Fruit fly (Drosophila melanogaster) whole organism, embryonic: ENCODE measurements around the gene dlg1.

ENCODE experiments used
- Asciz ChIP-seq: fragments of 200-800 bp; sonication (Bioruptor generic); optimal IDR thresholded peaks from 2 replicates; lab custom pipeline; 2017; ENCODE audit warnings: missing biosample characterization, mild to moderate bottlenecking, missing genetic modification characterization, missing genetic modification reagents
- CG10431 ChIP-seq: fragments of 200-800 bp; sonication (Bioruptor generic); optimal IDR thresholded peaks from 3 replicates; lab custom pipeline; 2018; ENCODE audit warnings: missing biosample characterization, mild to moderate bottlenecking, missing genetic modification characterization
- CG10543 ChIP-seq: fragments of 200-800 bp; sonication (Bioruptor generic); optimal IDR thresholded peaks from 3 replicates; lab custom pipeline; 2017; ENCODE audit warnings: missing biosample characterization, mild to moderate bottlenecking, missing genetic modification characterization, moderate library complexity
- CG10654 ChIP-seq: fragments of 200-800 bp; sonication (Bioruptor generic); optimal IDR thresholded peaks from 2 replicates; lab custom pipeline; 2016; ENCODE audit warnings: missing biosample characterization, missing genetic modification characterization
- CG11085 ChIP-seq: fragments of 200-800 bp; sonication (Bioruptor generic); IDR thresholded peaks from 2 replicates; pipeline ENCODE4 v1.3.6; 2022; ENCODE audit warnings: missing biosample characterization, missing genetic modification characterization
- CG11560 ChIP-seq: fragments of 200-800 bp; sonication (Bioruptor generic); IDR thresholded peaks from 3 replicates; pipeline ENCODE4 v1.3.6; 2022; ENCODE audit warnings: missing biosample characterization, missing genetic modification characterization
- CG12155 ChIP-seq: fragments of 200-800 bp; sonication (Bioruptor generic); optimal IDR thresholded peaks from 3 replicates; lab custom pipeline; 2016; ENCODE audit warnings: missing biosample characterization, missing genetic modification characterization
- CG12219 ChIP-seq: fragments of 200-800 bp; sonication (Bioruptor generic); optimal IDR thresholded peaks from 3 replicates; lab custom pipeline; 2018; ENCODE audit warnings: missing biosample characterization, mild to moderate bottlenecking, missing genetic modification characterization
- CG12659 ChIP-seq: fragments of 200-800 bp; sonication (Bioruptor generic); optimal IDR thresholded peaks from 3 replicates; lab custom pipeline; 2017; ENCODE audit warnings: mild to moderate bottlenecking, missing biosample characterization, missing genetic modification reagents, missing genetic modification characterization
- CG12744 ChIP-seq: fragments of 200-800 bp; sonication (Bioruptor generic); optimal IDR thresholded peaks from 2 replicates; lab custom pipeline; 2016; ENCODE audit warnings: missing biosample characterization, missing genetic modification characterization
- CG13775 ChIP-seq: fragments of 200-800 bp; sonication (Bioruptor generic); optimal IDR thresholded peaks from 3 replicates; lab custom pipeline; 2017; ENCODE audit warnings: missing biosample characterization, mild to moderate bottlenecking, missing genetic modification characterization
- CG15073 ChIP-seq: fragments of 200-800 bp; sonication (Bioruptor generic); optimal IDR thresholded peaks from 2 replicates; lab custom pipeline; 2016; ENCODE audit warnings: missing biosample characterization, missing genetic modification characterization
- CG1529 ChIP-seq: fragments of 200-800 bp; sonication (Bioruptor generic); optimal IDR thresholded peaks from 3 replicates; lab custom pipeline; 2018; ENCODE audit warnings: missing biosample characterization, missing genetic modification characterization
- CG17385 ChIP-seq: fragments of 200-800 bp; sonication (Bioruptor generic); optimal IDR thresholded peaks from 3 replicates; lab custom pipeline; 2018; ENCODE audit warnings: missing biosample characterization, mild to moderate bottlenecking, missing genetic modification characterization
- CG32767 ChIP-seq: fragments of 200-800 bp; sonication (Bioruptor generic); IDR thresholded peaks from 2 replicates; pipeline ENCODE4 v1.3.6; 2022; ENCODE audit warnings: missing biosample characterization, missing genetic modification characterization
- CG34224 ChIP-seq: fragments of 200-800 bp; sonication (Bioruptor generic); IDR thresholded peaks from 3 replicates; pipeline ENCODE4 v1.3.6; 2022; ENCODE audit warnings: missing biosample characterization, missing genetic modification characterization; ENCODE audit not compliant: partially characterized antibody
- CG5953 ChIP-seq: fragments of 200-800 bp; sonication (Bioruptor generic); IDR thresholded peaks from 2 replicates; pipeline ENCODE4 v1.3.6; 2022; ENCODE audit warnings: missing biosample characterization, missing genetic modification characterization
- CG6654 ChIP-seq: fragments of 200-800 bp; sonication (Bioruptor generic); optimal IDR thresholded peaks from 2 replicates; lab custom pipeline; 2017; ENCODE audit warnings: missing biosample characterization, mild to moderate bottlenecking, missing genetic modification characterization
- CG8290 ChIP-seq, 3 experiments: fragments of 200-800 bp; sonication (Bioruptor generic); optimal IDR thresholded peaks; 2 replicates each; lab custom pipeline; 2016 to 2019; ENCODE audit warnings: missing biosample characterization in 3 of 3, missing genetic modification characterization in 3 of 3, mild to moderate bottlenecking in 2 of 3, moderate library complexity in 1 of 3
- CkIIα-i1 ChIP-seq: fragments of 200-800 bp; sonication (Bioruptor generic); IDR thresholded peaks from 2 replicates; pipeline ENCODE4 v1.3.6; 2022; ENCODE audit warnings: missing biosample characterization, missing genetic modification characterization
- D ChIP-seq, 2 experiments: fragments of 200-800 bp in 1 of 2; fragments of >200 bp in 1 of 2; sonication (Bioruptor generic) in 1 of 2; optimal IDR thresholded peaks; 2 replicates in 1 of 2; 3 replicates in 1 of 2; lab custom pipeline; 2017; ENCODE audit warnings: mild to moderate bottlenecking in 1 of 2, missing biosample characterization in 1 of 2, missing genetic modification characterization in 1 of 2, missing genetic modification reagents in 1 of 2
- Dbx ChIP-seq: fragments of 200-800 bp; sonication (Bioruptor generic); IDR thresholded peaks from 3 replicates; pipeline ENCODE4 v1.3.6; 2022; ENCODE audit warnings: missing biosample characterization, missing genetic modification characterization
- Dll ChIP-seq: fragments of 200-800 bp; sonication (Bioruptor generic); IDR thresholded peaks from 4 replicates; pipeline ENCODE4 v1.3.6; 2022; ENCODE audit warnings: missing biosample characterization, missing genetic modification characterization; ENCODE audit not compliant: partially characterized antibody
- Fer3 ChIP-seq: fragments of 200-800 bp; sonication (Bioruptor generic); optimal IDR thresholded peaks from 2 replicates; lab custom pipeline; 2018; ENCODE audit warnings: missing biosample characterization, mild to moderate bottlenecking, missing genetic modification characterization, moderate library complexity
- Lim3 ChIP-seq: fragments of 200-800 bp; sonication (Bioruptor generic); IDR thresholded peaks from 2 replicates; pipeline ENCODE4 v1.3.6; 2022; ENCODE audit warnings: missing biosample characterization, missing genetic modification characterization
- MTF-1 ChIP-seq: fragments of 200-800 bp; sonication (Bioruptor generic); optimal IDR thresholded peaks from 2 replicates; lab custom pipeline; 2018; ENCODE audit warnings: missing biosample characterization, mild to moderate bottlenecking, missing genetic modification characterization, borderline replicate concordance
- Myb ChIP-seq: fragments of 200-800 bp; sonication (Bioruptor generic); optimal IDR thresholded peaks from 2 replicates; lab custom pipeline; 2016; ENCODE audit warnings: missing biosample characterization, missing genetic modification characterization
- cad ChIP-seq: fragments of >200 bp; optimal IDR thresholded peaks from 2 replicates; lab custom pipeline; 2017; ENCODE audit warnings: missing biosample characterization, missing genetic modification characterization
- chn ChIP-seq: fragments of 200-800 bp; sonication (Bioruptor generic); optimal IDR thresholded peaks from 2 replicates; lab custom pipeline; 2016; ENCODE audit warnings: missing biosample characterization, missing genetic modification characterization
- croc ChIP-seq: fragments of 200-800 bp; sonication (Bioruptor generic); conservative IDR thresholded peaks from 3 replicates; pipeline ENCODE4 v1.3.6; 2022; ENCODE audit warnings: missing biosample characterization, missing genetic modification characterization
- crp ChIP-seq, 2 experiments: fragments of 200-800 bp; sonication (Bioruptor generic); optimal IDR thresholded peaks; 2 replicates in 1 of 2; 3 replicates in 1 of 2; lab custom pipeline; 2017; ENCODE audit warnings: missing biosample characterization in 2 of 2, missing genetic modification characterization in 2 of 2, mild to moderate bottlenecking in 1 of 2, moderate library complexity in 1 of 2
- da ChIP-seq: fragments of 200-800 bp; sonication (Bioruptor generic); optimal IDR thresholded peaks from 2 replicates; lab custom pipeline; 2016; ENCODE audit warnings: missing biosample characterization, missing genetic modification characterization
- ewg ChIP-seq: fragments of 200-800 bp; sonication (Bioruptor generic); optimal IDR thresholded peaks from 3 replicates; lab custom pipeline; 2017; ENCODE audit warnings: mild to moderate bottlenecking, missing biosample characterization, missing genetic modification reagents, missing genetic modification characterization
- gcm2 ChIP-seq: fragments of 200-800 bp; sonication (Bioruptor generic); optimal IDR thresholded peaks from 2 replicates; lab custom pipeline; 2016; ENCODE audit warnings: missing biosample characterization, missing genetic modification characterization
- gfzf ChIP-seq: fragments of 200-800 bp; sonication (Bioruptor generic); optimal IDR thresholded peaks from 2 replicates; lab custom pipeline; 2016; ENCODE audit warnings: missing biosample characterization, mild to moderate bottlenecking, missing genetic modification characterization, moderate library complexity
- grn ChIP-seq: fragments of 200-800 bp; sonication (Bioruptor generic); optimal IDR thresholded peaks from 3 replicates; lab custom pipeline; 2017; ENCODE audit warnings: missing biosample characterization, missing genetic modification characterization
- jigr1 ChIP-seq: fragments of 200-800 bp; sonication (Bioruptor generic); IDR thresholded peaks from 3 replicates; pipeline ENCODE4 v1.3.6; 2022; ENCODE audit warnings: missing biosample characterization, missing genetic modification characterization
- kah ChIP-seq: fragments of 200-800 bp; sonication (Bioruptor generic); optimal IDR thresholded peaks from 2 replicates; lab custom pipeline; 2018; ENCODE audit warnings: missing biosample characterization, mild to moderate bottlenecking, missing genetic modification characterization
- kay ChIP-seq: fragments of 200-800 bp; sonication (Bioruptor generic); optimal IDR thresholded peaks from 2 replicates; lab custom pipeline; 2016; ENCODE audit warnings: missing biosample characterization, missing genetic modification characterization
- kni ChIP-seq: fragments of 200-800 bp; sonication (Bioruptor generic); optimal IDR thresholded peaks from 3 replicates; lab custom pipeline; 2017; ENCODE audit warnings: mild to moderate bottlenecking, missing biosample characterization, missing genetic modification reagents, missing genetic modification characterization
- oc ChIP-seq: fragments of 200-800 bp; sonication (Bioruptor generic); optimal IDR thresholded peaks from 2 replicates; lab custom pipeline; 2018; ENCODE audit warnings: missing biosample characterization, mild to moderate bottlenecking, missing genetic modification characterization, moderate library complexity
- pfk ChIP-seq: fragments of 200-800 bp; sonication (Bioruptor generic); optimal IDR thresholded peaks from 2 replicates; lab custom pipeline; 2018; ENCODE audit warnings: missing biosample characterization, mild to moderate bottlenecking, missing genetic modification characterization, moderate library complexity
- salm ChIP-seq: fragments of 200-800 bp; sonication (Bioruptor generic); optimal IDR thresholded peaks from 2 replicates; lab custom pipeline; 2018; ENCODE audit warnings: missing biosample characterization, mild to moderate bottlenecking, missing genetic modification characterization
- shn ChIP-seq: fragments of 200-800 bp; sonication (Bioruptor generic); optimal IDR thresholded peaks from 3 replicates; lab custom pipeline; 2016; ENCODE audit warnings: missing biosample characterization, missing genetic modification characterization
- sima ChIP-seq: fragments of 200-800 bp; sonication (Bioruptor generic); optimal IDR thresholded peaks from 2 replicates; lab custom pipeline; 2016; ENCODE audit warnings: missing biosample characterization, missing genetic modification characterization
- slbo ChIP-seq: fragments of 200-800 bp; sonication (Bioruptor generic); IDR thresholded peaks from 2 replicates; pipeline ENCODE4 v1.3.6; 2022; ENCODE audit warnings: missing biosample characterization, missing genetic modification characterization
- slou ChIP-seq: fragments of 200-800 bp; sonication (Bioruptor generic); optimal IDR thresholded peaks from 3 replicates; lab custom pipeline; 2016; ENCODE audit warnings: missing biosample characterization, missing genetic modification characterization

Gene dlg1

DNA sequence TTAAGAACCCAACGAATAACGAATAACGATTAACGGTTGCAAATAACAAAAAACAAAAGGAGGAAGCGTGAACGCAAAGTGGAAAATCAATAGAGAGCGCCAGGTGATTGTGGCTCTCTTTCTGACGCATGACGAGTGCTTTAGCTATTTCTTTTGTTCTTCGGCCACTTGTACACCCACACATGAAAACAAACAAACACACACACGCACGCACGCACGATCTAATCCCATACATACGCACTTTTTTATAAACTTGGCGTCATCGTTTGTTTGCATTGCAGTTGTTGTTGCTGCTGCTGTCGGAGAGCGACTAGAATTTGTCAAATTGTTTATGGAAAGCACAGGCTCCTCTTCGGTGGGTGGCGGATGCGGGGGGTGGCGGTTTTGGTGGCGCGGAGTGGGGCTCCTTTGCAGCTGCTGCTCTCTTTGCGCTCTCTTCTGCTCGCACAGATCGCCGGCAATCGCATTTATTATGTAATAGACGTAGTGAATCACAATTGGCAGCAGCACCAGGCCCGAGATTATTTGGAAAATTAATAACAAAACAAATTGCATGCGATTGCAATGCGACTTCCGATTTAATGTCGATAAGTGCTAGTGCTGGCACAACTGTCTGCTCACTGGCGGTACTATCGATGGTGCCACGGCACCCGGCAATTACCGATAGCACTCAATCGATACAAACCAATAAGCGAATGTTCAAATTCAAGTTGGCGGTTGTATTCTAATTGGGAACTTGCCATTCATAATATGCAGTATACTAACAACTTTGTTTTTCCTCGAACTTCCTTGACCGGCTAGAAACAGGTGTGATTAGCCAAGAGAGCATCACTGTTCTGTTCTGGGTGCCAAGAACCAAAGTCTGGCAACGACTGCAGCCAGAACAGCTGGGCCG is 30.2 kb upstream of the dlg1 start (continued):
- no peak for TF ChIP-seq sima (GFP tag; lab: Kevin White, UChicago)
- TF ChIP-seq Dll (GFP tag; lab: Robert Waterston, UW), result peak; percentile 92
- TF ChIP-seq CG5953, result no peak
- peak; percentile 45 for TF ChIP-seq CG12155 (GFP tag; lab: Kevin White, UChicago)
- TF ChIP-seq CG12744 (GFP tag; lab: Kevin White, UChicago), result no peak
- no peak for TF ChIP-seq ewg (GFP tag; lab: Kevin White, UChicago)
- peak; percentile 71 for TF ChIP-seq chn (GFP tag; lab: Kevin White, UChicago)
- TF ChIP-seq crp (GFP tag; optimal IDR thresholded peaks at IDR 0.05; lab: Kevin White, UChicago), result peak; percentile 26 to 86
- TF ChIP-seq salm (tag; lab: Kevin White, UChicago), result no peak
- TF ChIP-seq da (GFP tag; lab: Kevin White, UChicago), result peak; percentile 23
- no peak for TF ChIP-seq cad (GFP tag; lab: Kevin White, UChicago)
- no peak for TF ChIP-seq CG15073 (GFP tag; lab: Kevin White, UChicago)
- TF ChIP-seq CG32767 (GFP tag; lab: Robert Waterston, UW), result no peak
- no peak for TF ChIP-seq gcm2 (GFP tag; lab: Kevin White, UChicago)
- peak; percentile 40 for TF ChIP-seq CG13775 (GFP tag; lab: Kevin White, UChicago)
- TF ChIP-seq CG10654 (GFP tag; lab: Kevin White, UChicago), result peak; percentile 42
- no peak for TF ChIP-seq pfk (GFP tag; lab: Kevin White, UChicago)
- no peak for TF ChIP-seq CG10431 (GFP tag; lab: Kevin White, UChicago)
- TF ChIP-seq Lim3 (GFP tag; lab: Robert Waterston, UW), result no peak
- no peak for TF ChIP-seq croc
- TF ChIP-seq CG12219 (GFP tag; lab: Kevin White, UChicago), result no peak
- TF ChIP-seq oc (tag; lab: Kevin White, UChicago), result peak; percentile 13
- TF ChIP-seq kay (GFP tag; lab: Kevin White, UChicago), result no peak
- peak; percentile 14 for TF ChIP-seq CG17385 (GFP tag; lab: Kevin White, UChicago)
- peak; percentile 55; the same call in 1 of the 3 replicates for TF ChIP-seq CG11560 (tag; lab: Robert Waterston, UW)
- TF ChIP-seq CkIIα-i1 (GFP tag; lab: Robert Waterston, UW), result no peak
- TF ChIP-seq jigr1 (GFP tag; lab: Robert Waterston, UW), result no peak
- TF ChIP-seq CG11085 (GFP tag; lab: Robert Waterston, UW), result no peak
- peak; percentile 54 for TF ChIP-seq Myb (GFP tag; lab: Kevin White, UChicago)
- TF ChIP-seq CG10543, result peak; percentile 65
- no peak for TF ChIP-seq CG6654 (GFP tag; lab: Kevin White, UChicago)
- TF ChIP-seq gfzf (GFP tag; lab: Kevin White, UChicago), result peak; percentile 37
- TF ChIP-seq shn (GFP tag; lab: Kevin White, UChicago), result peak; percentile 45
- TF ChIP-seq CG1529, result no peak
- peak; percentile 73 for TF ChIP-seq CG12659 (GFP tag; lab: Kevin White, UChicago)
- TF ChIP-seq slou, result no peak
- no peak for TF ChIP-seq grn (GFP tag; lab: Kevin White, UChicago)
- peak; percentile 38 for TF ChIP-seq D (optimal IDR thresholded peaks at IDR 0.05; lab: Kevin White, UChicago)
- peak; percentile 26 for TF ChIP-seq D (GFP tag; optimal IDR thresholded peaks at IDR 0.05; lab: Kevin White, UChicago)
- TF ChIP-seq Fer3 (tag; lab: Kevin White, UChicago), result no peak
- TF ChIP-seq slbo (GFP tag; lab: Robert Waterston, UW), result peak; percentile 72
- no peak for TF ChIP-seq kni (GFP tag; lab: Kevin White, UChicago)
- peak; percentile 22 for TF ChIP-seq CG8290 (GFP tag; optimal IDR thresholded peaks at IDR 0.05; lab: Kevin White, UChicago)
- peak in 1 of 2 experiments; percentile 79 for TF ChIP-seq CG8290 (tag; optimal IDR thresholded peaks at IDR 0.05; lab: Kevin White, UChicago)
- peak; percentile 84 for TF ChIP-seq CG34224
- TF ChIP-seq MTF-1 (GFP tag; lab: Kevin White, UChicago), result no peak
- TF ChIP-seq Dbx (GFP tag; lab: Robert Waterston, UW), result peak; percentile 29; the same call in 1 of the 3 replicates
- no peak for TF ChIP-seq Asciz
- peak; percentile 89 for TF ChIP-seq kah (GFP tag; lab: Kevin White, UChicago)
